Fruit fly (Drosophila melanogaster): ENCODE measurements around the gene eIF4E1.
A peak's percentile ranks its signal among the peaks of the same experiment; 100 is the strongest.

The eIF4E1 gene

DNA sequence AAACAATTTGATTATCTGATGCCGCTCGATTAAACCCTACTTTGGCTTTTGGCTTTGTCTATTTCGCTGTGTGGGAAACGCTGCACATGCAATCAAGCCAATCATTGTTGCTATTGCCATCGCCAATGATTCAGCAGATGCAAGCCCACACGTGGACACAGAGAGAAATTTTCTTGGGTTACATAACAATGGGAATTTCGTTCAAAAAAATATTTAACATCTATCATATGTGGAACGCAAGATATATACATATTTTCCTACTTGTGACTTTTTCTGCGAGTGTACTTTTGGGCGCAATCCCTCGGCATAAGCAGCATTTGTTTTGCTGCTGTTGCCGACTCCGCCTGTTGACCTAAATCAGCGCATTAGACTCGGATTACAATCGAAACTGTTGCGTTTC is 17.1 kb upstream of the eIF4E1 start (continued):
- no peak for TF ChIP-seq CG42726 (GFP tag; IDR thresholded peaks at IDR 0.05; ENCODE audit: partially characterized antibody)
- no peak for TF ChIP-seq gcm (GFP tag; optimal IDR thresholded peaks at IDR 0.05)
- TF ChIP-seq ind (GFP tag; optimal IDR thresholded peaks at IDR 0.05), result no peak
- TF ChIP-seq Myb (GFP tag; optimal IDR thresholded peaks at IDR 0.05), result no peak
- TF ChIP-seq CG31365 (tag; optimal IDR thresholded peaks at IDR 0.05), result no peak
- TF ChIP-seq sna (GFP tag; IDR thresholded peaks at IDR 0.05; ENCODE audit: partially characterized antibody), result no peak
- TF ChIP-seq seq (GFP tag; IDR thresholded peaks at IDR 0.05), result no peak
- TF ChIP-seq CG2875 (GFP tag; optimal IDR thresholded peaks at IDR 0.05), result no peak
- TF ChIP-seq ssp (GFP tag; IDR thresholded peaks at IDR 0.05), result no peak
- TF ChIP-seq CG12744 (GFP tag; optimal IDR thresholded peaks at IDR 0.05), result no peak
- TF ChIP-seq CG16779 (GFP tag; IDR thresholded peaks at IDR 0.05), result no peak
- TF ChIP-seq bcd (GFP tag; optimal IDR thresholded peaks at IDR 0.05), result no peak
- 0 out of 2 replicates have a peak, but pooled peaks have one; percentile 16 for TF ChIP-seq ranshi (GFP tag; IDR thresholded peaks at IDR 0.05)
- no peak for TF ChIP-seq CG33557 (GFP tag; optimal IDR thresholded peaks at IDR 0.05)
- TF ChIP-seq CG3281 (GFP tag; optimal IDR thresholded peaks at IDR 0.05), result no peak
- no peak for TF ChIP-seq CG8290 (GFP tag; optimal IDR thresholded peaks at IDR 0.05)
- TF ChIP-seq CG8290 (tag; optimal IDR thresholded peaks at IDR 0.05), result no peak
- no peak for TF ChIP-seq grn (GFP tag; optimal IDR thresholded peaks at IDR 0.05)
- no peak for TF ChIP-seq gfzf (GFP tag; optimal IDR thresholded peaks at IDR 0.05)
- TF ChIP-seq Sry-β (GFP tag; optimal IDR thresholded peaks at IDR 0.05), result no peak
- TF ChIP-seq tll (GFP tag; optimal IDR thresholded peaks at IDR 0.05), result no peak
- TF ChIP-seq en (GFP tag; optimal IDR thresholded peaks at IDR 0.05), result no peak
- no peak for TF ChIP-seq E2f2 (GFP tag; IDR thresholded peaks at IDR 0.05)
- TF ChIP-seq CG9609 (GFP tag; optimal IDR thresholded peaks at IDR 0.05), result no peak
- TF ChIP-seq row (GFP tag; IDR thresholded peaks at IDR 0.05), result 0 out of 3 replicates have a peak, but pooled peaks have one; percentile 23
- TF ChIP-seq CG14050 (GFP tag; IDR thresholded peaks at IDR 0.05), result no peak
- no peak for TF ChIP-seq dmrt99B (tag; optimal IDR thresholded peaks at IDR 0.05)
- TF ChIP-seq Lim3 (GFP tag; IDR thresholded peaks at IDR 0.05), result no peak
- TF ChIP-seq dati (GFP tag; IDR thresholded peaks at IDR 0.05), result no peak
- TF ChIP-seq zen2 (GFP tag; IDR thresholded peaks at IDR 0.05; ENCODE audit: partially characterized antibody), result no peak
- TF ChIP-seq ap (GFP tag; IDR thresholded peaks at IDR 0.05), result 0 out of 2 replicates have a peak, but pooled peaks have one; percentile 35
- TF ChIP-seq exex (tag; optimal IDR thresholded peaks at IDR 0.05), result no peak
- TF ChIP-seq CG2199 (GFP tag; IDR thresholded peaks at IDR 0.05), result 0 out of 3 replicates have a peak, but pooled peaks have one; percentile 33
- no peak for TF ChIP-seq toy (GFP tag; IDR thresholded peaks at IDR 0.05)
- no peak for TF ChIP-seq ash1 (GFP tag; optimal IDR thresholded peaks at IDR 0.05)
- TF ChIP-seq esg (GFP tag; conservative IDR thresholded peaks at IDR 0.05), result no peak
- TF ChIP-seq BEAF-32 (GFP tag; optimal IDR thresholded peaks at IDR 0.05), result no peak
- TF ChIP-seq repo (GFP tag; optimal IDR thresholded peaks at IDR 0.05), result no peak
- no peak for TF ChIP-seq mld (GFP tag; IDR thresholded peaks at IDR 0.05; ENCODE audit: partially characterized antibody)
- TF ChIP-seq ftz-f1 (GFP tag; optimal IDR thresholded peaks at IDR 0.05), result no peak
- no peak for TF ChIP-seq CG7357 (GFP tag; IDR thresholded peaks at IDR 0.05)
- no peak for TF ChIP-seq CG11085 (GFP tag; IDR thresholded peaks at IDR 0.05)
- no peak for TF ChIP-seq Jarid2 (GFP tag; optimal IDR thresholded peaks at IDR 0.05)
- no peak for TF ChIP-seq onecut (GFP tag; IDR thresholded peaks at IDR 0.05)
- TF ChIP-seq stwl (tag; optimal IDR thresholded peaks at IDR 0.05), result no peak
- TF ChIP-seq CG3163 (GFP tag; optimal IDR thresholded peaks at IDR 0.05), result no peak
- TF ChIP-seq gro (GFP tag; optimal IDR thresholded peaks at IDR 0.05), result no peak
- TF ChIP-seq CG10431 (GFP tag; optimal IDR thresholded peaks at IDR 0.05), result no peak
- no peak for TF ChIP-seq CG7987 (GFP tag; optimal IDR thresholded peaks at IDR 0.05)
- no peak for TF ChIP-seq HLHmδ (GFP tag; optimal IDR thresholded peaks at IDR 0.05)
- no peak for TF ChIP-seq CG12299 (tag; optimal IDR thresholded peaks at IDR 0.05)
- TF ChIP-seq CG11504 (tag; optimal IDR thresholded peaks at IDR 0.05), result no peak
